Fruit fly (Drosophila melanogaster): ENCODE results near the gene CG43815.
A peak's percentile ranks its signal among the peaks of the same experiment; 100 is the strongest.

- TF ChIP-seq CG8478 (optimal IDR thresholded peaks at IDR 0.05) (no peak), CTCF (optimal IDR thresholded peaks at IDR 0.05) (peak in 1 of 2 experiments; percentile 9)
Observed at dm6 chr2L:3539996-3540395, 36.0 kb upstream of the CG43815 start.

Measured in S2 (cell line).